Fruit fly (Drosophila melanogaster): ENCODE data around the gene Med.
A peak's percentile ranks its signal among the peaks of the same experiment; 100 is the strongest.

Gene Med

dm6 chr3R:31627186-31627585 is 16.3 kb downstream of the Med start (continued):
- TF ChIP-seq Hr3 (GFP tag; optimal IDR thresholded peaks at IDR 0.05) (peak; percentile 2), fd64A (GFP tag; optimal IDR thresholded peaks at IDR 0.05) (no peak), CG18599 (GFP tag; optimal IDR thresholded peaks at IDR 0.05) (peak; percentile 19), ranshi (GFP tag; IDR thresholded peaks at IDR 0.05) (no peak), CG18011 (GFP tag; optimal IDR thresholded peaks at IDR 0.05) (no peak), Trl (optimal IDR thresholded peaks at IDR 0.05) (no peak), Trl (GFP tag; optimal IDR thresholded peaks at IDR 0.05) (no peak), Lpt (GFP tag; optimal IDR thresholded peaks at IDR 0.05) (no peak), row (GFP tag; IDR thresholded peaks at IDR 0.05) (peak; percentile 45), HLH54F (GFP tag; optimal IDR thresholded peaks at IDR 0.05) (no peak), Optix (GFP tag; IDR thresholded peaks at IDR 0.05) (no peak), CG2116 (GFP tag; optimal IDR thresholded peaks at IDR 0.05) (no peak), B-H2 (GFP tag; optimal IDR thresholded peaks at IDR 0.05) (no peak), CG15696 (tag; optimal IDR thresholded peaks at IDR 0.05) (no peak), CG12219 (GFP tag; optimal IDR thresholded peaks at IDR 0.05) (no peak), gsb (GFP tag; IDR thresholded peaks at IDR 0.05) (no peak), sisA (GFP tag; IDR thresholded peaks at IDR 0.05) (peak; percentile 36; the same call in 1 of the 2 replicates), CG12391 (tag; optimal IDR thresholded peaks at IDR 0.05) (no peak), unpg (GFP tag; optimal IDR thresholded peaks at IDR 0.05) (peak; percentile 26), CG2889 (GFP tag; IDR thresholded peaks at IDR 0.05) (no peak), CG10366 (GFP tag; IDR thresholded peaks at IDR 0.05) (no peak), Meics (GFP tag; optimal IDR thresholded peaks at IDR 0.05) (no peak), Side (GFP tag; optimal IDR thresholded peaks at IDR 0.05) (no peak), CG4617 (GFP tag; optimal IDR thresholded peaks at IDR 0.05; ENCODE audit: borderline replicate concordance) (no peak), CG7963 (GFP tag; IDR thresholded peaks at IDR 0.05; ENCODE audit: partially characterized antibody) (no peak), HLH3B (GFP tag; IDR thresholded peaks at IDR 0.05) (0 out of 2 replicates have a peak, but pooled peaks have one; percentile 26), tap (tag; optimal IDR thresholded peaks at IDR 0.05) (no peak), pros (GFP tag; optimal IDR thresholded peaks at IDR 0.05) (no peak), Hand (GFP tag; optimal IDR thresholded peaks at IDR 0.05) (no peak), CG8388 (GFP tag; optimal IDR thresholded peaks at IDR 0.05) (no peak), CG9932 (GFP tag; IDR thresholded peaks at IDR 0.05) (peak; percentile 11; the same call in 1 of the 2 replicates), lmd (GFP tag; IDR thresholded peaks at IDR 0.05) (peak; percentile 45), CG2120 (GFP tag; optimal IDR thresholded peaks at IDR 0.05) (peak; percentile 32), CG7556 (GFP tag; optimal IDR thresholded peaks at IDR 0.05) (peak; percentile 21), usp (GFP tag; optimal IDR thresholded peaks at IDR 0.05) (no peak), btn (GFP tag; optimal IDR thresholded peaks at IDR 0.05) (no peak), slbo (GFP tag; IDR thresholded peaks at IDR 0.05) (peak; percentile 27; the same call in 1 of the 2 replicates), Ets65A (GFP tag) (peak; percentile 39), crc (GFP tag; optimal IDR thresholded peaks at IDR 0.05) (no peak), CG1529 (GFP tag; optimal IDR thresholded peaks at IDR 0.05) (no peak), Med (GFP tag) (peak; percentile 65), bsh (GFP tag; optimal IDR thresholded peaks at IDR 0.05) (peak in 1 of 2 experiments; percentile 6), MBD-R2 (GFP tag; IDR thresholded peaks at IDR 0.05) (no peak), sens (GFP tag) (peak; percentile 77), HmgD (GFP tag; optimal IDR thresholded peaks at IDR 0.05) (no peak), CG3726 (GFP tag; IDR thresholded peaks at IDR 0.05) (no peak), Chrac-16 (GFP tag; optimal IDR thresholded peaks at IDR 0.05) (no peak), gem (tag; optimal IDR thresholded peaks at IDR 0.05) (peak; percentile 42), vvl (GFP tag; IDR thresholded peaks at IDR 0.05) (peak; percentile 48; the same call in 1 of the 2 replicates), Antp (GFP tag; optimal IDR thresholded peaks at IDR 0.05) (no peak), Xrp1 (GFP tag; IDR thresholded peaks at IDR 0.05) (peak; percentile 36; the same call in 1 of the 2 replicates), zen2 (GFP tag; IDR thresholded peaks at IDR 0.05; ENCODE audit: partially characterized antibody) (no peak), Ptx1 (GFP tag; IDR thresholded peaks at IDR 0.05) (0 out of 2 replicates have a peak, but pooled peaks have one; percentile 12)
